Fruit fly (Drosophila melanogaster) whole organism: ENCODE results near the gene CG33099.

ENCODE experiments used
- CG8478 ChIP-seq: fragments of >200 bp; optimal IDR thresholded peaks from 2 replicates; lab custom pipeline; 2018; ENCODE audit warnings: inconsistent platforms
- usp ChIP-seq: fragments of >200 bp; optimal IDR thresholded peaks from 2 replicates; lab custom pipeline; 2017; ENCODE audit warnings: missing biosample characterization, missing genetic modification characterization, mixed read lengths

dm6 chr3R:22527192-22527591 lies 3.2 kb downstream of the CG33099 start:
- TF ChIP-seq usp (GFP tag; lab: Kevin White, UChicago) = no peak
- TF ChIP-seq CG8478 = no peak
